Comparison of ENCODE assay signal across 2 fruit fly cellular contexts in the genomic region with DNA sequence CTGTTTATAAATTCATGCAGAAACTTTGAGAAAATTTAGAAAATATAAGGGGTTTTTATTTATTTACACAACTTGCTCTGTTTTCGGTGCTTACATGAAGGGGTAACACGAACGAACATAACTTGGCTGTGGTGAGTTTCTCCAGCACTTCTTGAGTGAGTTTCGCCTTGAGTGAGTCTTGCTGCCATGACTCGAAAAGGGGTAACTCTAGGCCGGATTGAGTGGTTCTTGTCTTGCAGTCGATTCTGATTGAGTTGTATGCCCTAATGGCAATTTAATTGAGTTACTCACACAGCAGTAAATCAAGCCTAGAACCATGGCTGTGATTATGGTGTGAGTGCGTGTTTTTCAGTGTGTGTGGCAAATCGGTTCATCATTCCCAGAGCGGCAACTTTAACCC.
A peak's percentile ranks its signal among the peaks of the same experiment; 100 is the strongest.
TF ChIP-seq lines count a peak whose summit lies in the region.

No protein-coding gene starts in this region.

- no peak for TF ChIP-seq CTCF in whole organism, embryonic (GFP tag; optimal IDR thresholded peaks at IDR 0.05; lab: Kevin White, UChicago)

TF ChIP-seq in whole organism, adult, 20 proteins besides CTCF, POLR2A, EP300 and RAD21:
- no peak for TF ChIP-seq ovo (GFP tag; optimal IDR thresholded peaks at IDR 0.05; lab: Kevin White, UChicago)
- no peak for TF ChIP-seq toe (GFP tag; optimal IDR thresholded peaks at IDR 0.05; lab: Kevin White, UChicago)
- no peak for TF ChIP-seq tj (GFP tag; optimal IDR thresholded peaks at IDR 0.05; lab: Kevin White, UChicago)
- peak; percentile 48 for TF ChIP-seq pad (GFP tag; optimal IDR thresholded peaks at IDR 0.05; lab: Kevin White, UChicago)
- no peak for TF ChIP-seq CG11617 (GFP tag; optimal IDR thresholded peaks at IDR 0.05; lab: Kevin White, UChicago)

TF ChIP-seq in whole organism, embryonic, 481 proteins besides CTCF, POLR2A, EP300 and RAD21:
- TF ChIP-seq trem (tag; optimal IDR thresholded peaks at IDR 0.05; lab: Kevin White, UChicago) = no peak
- no peak for TF ChIP-seq CG17361 (GFP tag; IDR thresholded peaks at IDR 0.05; lab: Robert Waterston, UW)
- no peak for TF ChIP-seq prd (optimal IDR thresholded peaks at IDR 0.05; lab: Kevin White, UChicago)
- no peak for TF ChIP-seq prd (GFP tag; IDR thresholded peaks at IDR 0.05; lab: Robert Waterston, UW)
- TF ChIP-seq hth (optimal IDR thresholded peaks at IDR 0.05; lab: Kevin White, UChicago) = no peak
- TF ChIP-seq z (GFP tag; IDR thresholded peaks at IDR 0.05; lab: Robert Waterston, UW) = peak; percentile 94
